Fruit fly (Drosophila melanogaster) whole organism, embryonic: Measurements from ENCODE around the gene Ice2.

Experiments used
- Atf-2 ChIP-seq: fragments of 200-800 bp; sonication (Bioruptor generic); optimal IDR thresholded peaks from 2 replicates; lab custom pipeline; 2016; ENCODE audit warnings: missing biosample characterization, missing genetic modification characterization
- Bteb2 ChIP-seq: fragments of 200-800 bp; sonication (Bioruptor generic); optimal IDR thresholded peaks from 2 replicates; lab custom pipeline; 2016; ENCODE audit warnings: missing biosample characterization, missing genetic modification characterization
- CG10462 ChIP-seq: fragments of 200-800 bp; sonication (Bioruptor generic); optimal IDR thresholded peaks from 2 replicates; lab custom pipeline; 2016; ENCODE audit warnings: missing biosample characterization, missing genetic modification characterization
- CG10979 ChIP-seq: fragments of 200-800 bp; sonication (Bioruptor generic); optimal IDR thresholded peaks from 2 replicates; lab custom pipeline; 2018; ENCODE audit warnings: missing biosample characterization, mild to moderate bottlenecking, missing genetic modification characterization, moderate library complexity
- CG12744 ChIP-seq: fragments of 200-800 bp; sonication (Bioruptor generic); optimal IDR thresholded peaks from 2 replicates; lab custom pipeline; 2016; ENCODE audit warnings: missing biosample characterization, missing genetic modification characterization
- CG14860 ChIP-seq: fragments of 200-800 bp; sonication (Bioruptor generic); IDR thresholded peaks from 3 replicates; pipeline ENCODE4 v1.3.6; 2022; ENCODE audit warnings: missing biosample characterization, missing genetic modification characterization; ENCODE audit not compliant: partially characterized antibody
- CG1603 ChIP-seq: fragments of 200-800 bp; sonication (Bioruptor generic); optimal IDR thresholded peaks from 2 replicates; lab custom pipeline; 2019; ENCODE audit warnings: missing biosample characterization, mild to moderate bottlenecking, missing genetic modification characterization, moderate library complexity
- CG18764 ChIP-seq: fragments of 200-800 bp; sonication (Bioruptor generic); optimal IDR thresholded peaks from 3 replicates; lab custom pipeline; 2016; ENCODE audit warnings: missing biosample characterization, missing genetic modification characterization
- CG2116 ChIP-seq: fragments of 200-800 bp; sonication (Bioruptor generic); optimal IDR thresholded peaks from 3 replicates; lab custom pipeline; 2018; ENCODE audit warnings: missing biosample characterization, mild to moderate bottlenecking, missing genetic modification characterization
- CG2202 ChIP-seq: fragments of 200-800 bp; sonication (Bioruptor generic); optimal IDR thresholded peaks from 2 replicates; lab custom pipeline; 2018; ENCODE audit warnings: missing biosample characterization, mild to moderate bottlenecking, missing genetic modification characterization
- CG2678 ChIP-seq: fragments of 200-800 bp; sonication (Bioruptor generic); optimal IDR thresholded peaks from 3 replicates; lab custom pipeline; 2019; ENCODE audit warnings: missing biosample characterization, mild to moderate bottlenecking, missing genetic modification characterization, moderate library complexity
- CG30403 ChIP-seq: fragments of 200-800 bp; sonication (Bioruptor generic); optimal IDR thresholded peaks from 3 replicates; lab custom pipeline; 2016; ENCODE audit warnings: missing biosample characterization, missing genetic modification characterization
- CG3065 ChIP-seq: fragments of 200-800 bp; sonication (Bioruptor generic); optimal IDR thresholded peaks from 2 replicates; lab custom pipeline; 2016; ENCODE audit warnings: missing biosample characterization, missing genetic modification characterization
- CG34422 ChIP-seq: fragments of 200-800 bp; sonication (Bioruptor generic); IDR thresholded peaks from 3 replicates; pipeline ENCODE4 v1.3.6; 2022; ENCODE audit warnings: missing biosample characterization, missing genetic modification characterization
- CG3847 ChIP-seq: fragments of 200-800 bp; sonication (Bioruptor generic); IDR thresholded peaks from 2 replicates; pipeline ENCODE4 v1.3.6; 2022; ENCODE audit warnings: missing biosample characterization, missing genetic modification characterization
- CG42726 ChIP-seq: fragments of 200-800 bp; sonication (Bioruptor generic); IDR thresholded peaks from 2 replicates; pipeline ENCODE4 v1.3.6; 2022; ENCODE audit warnings: missing biosample characterization, missing genetic modification characterization; ENCODE audit not compliant: partially characterized antibody
- CG6813 ChIP-seq: fragments of 200-800 bp; sonication (Bioruptor generic); optimal IDR thresholded peaks from 2 replicates; lab custom pipeline; 2017; ENCODE audit warnings: missing biosample characterization, missing genetic modification characterization, mild to moderate bottlenecking, moderate library complexity, missing genetic modification reagents
- CG7271 ChIP-seq: fragments of 200-800 bp; sonication (Bioruptor generic); optimal IDR thresholded peaks from 2 replicates; lab custom pipeline; 2018; ENCODE audit warnings: missing biosample characterization, mild to moderate bottlenecking, missing genetic modification characterization, moderate library complexity
- CG7556 ChIP-seq: fragments of 200-800 bp; sonication (Bioruptor generic); optimal IDR thresholded peaks from 2 replicates; lab custom pipeline; 2017; ENCODE audit warnings: missing biosample characterization, mild to moderate bottlenecking, missing genetic modification characterization
- CG8089 ChIP-seq: fragments of 200-800 bp; sonication (Bioruptor generic); optimal IDR thresholded peaks from 3 replicates; lab custom pipeline; 2016; ENCODE audit warnings: missing biosample characterization, missing genetic modification characterization
- CG8281 ChIP-seq: fragments of 200-800 bp; sonication (Bioruptor generic); optimal IDR thresholded peaks from 2 replicates; lab custom pipeline; 2018; ENCODE audit warnings: missing biosample characterization, mild to moderate bottlenecking, missing genetic modification characterization, moderate library complexity
- CG8290 ChIP-seq, 3 experiments: fragments of 200-800 bp; sonication (Bioruptor generic); optimal IDR thresholded peaks; 2 replicates each; lab custom pipeline; 2016 to 2019; ENCODE audit warnings: missing biosample characterization in 3 of 3, missing genetic modification characterization in 3 of 3, mild to moderate bottlenecking in 2 of 3, moderate library complexity in 1 of 3
- CG9437 ChIP-seq: fragments of 200-800 bp; sonication (Bioruptor generic); optimal IDR thresholded peaks from 2 replicates; lab custom pipeline; 2018; ENCODE audit warnings: missing biosample characterization, mild to moderate bottlenecking, missing genetic modification characterization
- E2f1 ChIP-seq: fragments of 200-800 bp; sonication (Bioruptor generic); IDR thresholded peaks from 2 replicates; pipeline ENCODE4 v1.3.6; 2022; ENCODE audit warnings: missing biosample characterization, missing genetic modification characterization
- ERR ChIP-seq: fragments of 200-800 bp; sonication (Bioruptor generic); optimal IDR thresholded peaks from 2 replicates; lab custom pipeline; 2016; ENCODE audit warnings: missing biosample characterization, missing genetic modification characterization
- Fer1 ChIP-seq: fragments of 200-800 bp; sonication (Bioruptor generic); optimal IDR thresholded peaks from 2 replicates; lab custom pipeline; 2017; ENCODE audit warnings: missing biosample characterization, mild to moderate bottlenecking, missing genetic modification characterization
- H15 ChIP-seq: fragments of 200-800 bp; sonication (Bioruptor generic); IDR thresholded peaks from 3 replicates; pipeline ENCODE4 v1.3.6; 2022; ENCODE audit warnings: missing biosample characterization, missing genetic modification characterization
- H2.0 ChIP-seq: fragments of 200-800 bp; sonication (Bioruptor generic); IDR thresholded peaks from 2 replicates; pipeline ENCODE4 v1.3.6; 2022; ENCODE audit warnings: missing biosample characterization, missing genetic modification characterization
- HLHmδ ChIP-seq: fragments of 200-800 bp; sonication (Bioruptor generic); optimal IDR thresholded peaks from 2 replicates; lab custom pipeline; 2018; ENCODE audit warnings: missing biosample characterization, mild to moderate bottlenecking, missing genetic modification characterization, moderate library complexity
- Hr78 ChIP-seq, 2 experiments: fragments of 200-800 bp in 1 of 2; fragments of >200 bp in 1 of 2; sonication (Bioruptor generic) in 1 of 2; optimal IDR thresholded peaks; 2 replicates each; lab custom pipeline; 2017 to 2019; ENCODE audit warnings: missing biosample characterization in 2 of 2, missing genetic modification characterization in 2 of 2, mild to moderate bottlenecking in 1 of 2, moderate library complexity in 1 of 2
- Lhr ChIP-seq: fragments of 200-800 bp; sonication (Bioruptor generic); optimal IDR thresholded peaks from 3 replicates; lab custom pipeline; 2017; ENCODE audit warnings: mild to moderate bottlenecking, missing biosample characterization, missing genetic modification reagents, missing genetic modification characterization
- NK7.1 ChIP-seq: fragments of 200-800 bp; sonication (Bioruptor generic); optimal IDR thresholded peaks from 3 replicates; lab custom pipeline; 2016; ENCODE audit warnings: missing biosample characterization, missing genetic modification characterization
- Trl ChIP-seq, 3 experiments: fragments of >200 bp in 2 of 3; fragments of 200-800 bp in 1 of 3; sonication (Bioruptor generic) in 1 of 3; optimal IDR thresholded peaks; 2 replicates in 1 of 3; 3 replicates in 2 of 3; lab custom pipeline; 2016 to 2017; ENCODE audit warnings: missing biosample characterization in 1 of 3, missing genetic modification characterization in 1 of 3
- az2 ChIP-seq: fragments of 200-800 bp; sonication (Bioruptor generic); optimal IDR thresholded peaks from 3 replicates; lab custom pipeline; 2016; ENCODE audit warnings: missing biosample characterization, missing genetic modification characterization
- bcd ChIP-seq: fragments of 200-800 bp; sonication (Bioruptor generic); optimal IDR thresholded peaks from 2 replicates; lab custom pipeline; 2017; ENCODE audit warnings: missing biosample characterization, mild to moderate bottlenecking, missing genetic modification characterization
- chinmo ChIP-seq: fragments of 200-800 bp; sonication (Bioruptor generic); IDR thresholded peaks from 4 replicates; pipeline ENCODE4 v1.3.6; 2022; ENCODE audit warnings: missing biosample characterization, missing genetic modification characterization; ENCODE audit not compliant: partially characterized antibody
- corto ChIP-seq: fragments of 200-800 bp; sonication (Bioruptor generic); optimal IDR thresholded peaks from 2 replicates; lab custom pipeline; 2016; ENCODE audit warnings: missing biosample characterization, mild to moderate bottlenecking, missing genetic modification characterization, moderate library complexity
- dpn ChIP-seq, 2 experiments: fragments of 200-800 bp; sonication (Bioruptor generic); optimal IDR thresholded peaks; 3 replicates each; lab custom pipeline; 2016; ENCODE audit warnings: missing biosample characterization in 2 of 2, missing genetic modification characterization in 2 of 2
- fu2 ChIP-seq: fragments of 200-800 bp; sonication (Bioruptor generic); optimal IDR thresholded peaks from 2 replicates; lab custom pipeline; 2016; ENCODE audit warnings: missing biosample characterization, missing genetic modification characterization
- ham ChIP-seq: fragments of 200-800 bp; sonication (Bioruptor generic); IDR thresholded peaks from 2 replicates; pipeline ENCODE4 v1.3.6; 2022; ENCODE audit warnings: missing biosample characterization, missing genetic modification characterization
- org-1 ChIP-seq: fragments of 200-800 bp; sonication (Bioruptor generic); optimal IDR thresholded peaks from 2 replicates; lab custom pipeline; 2017; ENCODE audit warnings: missing biosample characterization, missing genetic modification characterization
- pfk ChIP-seq: fragments of 200-800 bp; sonication (Bioruptor generic); optimal IDR thresholded peaks from 2 replicates; lab custom pipeline; 2018; ENCODE audit warnings: missing biosample characterization, mild to moderate bottlenecking, missing genetic modification characterization, moderate library complexity
- pho ChIP-seq: fragments of 200-800 bp; sonication (Bioruptor generic); optimal IDR thresholded peaks from 2 replicates; lab custom pipeline; 2016; ENCODE audit warnings: missing biosample characterization, missing genetic modification characterization
- psq ChIP-seq: fragments of 200-800 bp; sonication (Bioruptor generic); optimal IDR thresholded peaks from 2 replicates; lab custom pipeline; 2017; ENCODE audit warnings: missing biosample characterization, missing genetic modification characterization
- repo ChIP-seq: fragments of 200-800 bp; sonication (Bioruptor generic); optimal IDR thresholded peaks from 2 replicates; lab custom pipeline; 2016; ENCODE audit warnings: missing biosample characterization, missing genetic modification characterization
- sens ChIP-seq: fragments of 200-800 bp; sonication (Bioruptor generic); peaks from one replicate; lab custom pipeline; 2016; ENCODE audit warnings: missing biosample characterization, missing genetic modification characterization
- seq ChIP-seq: fragments of 200-800 bp; sonication (Bioruptor generic); IDR thresholded peaks from 2 replicates; pipeline ENCODE4 v1.3.6; 2022; ENCODE audit warnings: missing biosample characterization, missing genetic modification characterization
- shn ChIP-seq: fragments of 200-800 bp; sonication (Bioruptor generic); optimal IDR thresholded peaks from 3 replicates; lab custom pipeline; 2016; ENCODE audit warnings: missing biosample characterization, missing genetic modification characterization
- tin ChIP-seq: fragments of 200-800 bp; sonication (Bioruptor generic); optimal IDR thresholded peaks from 3 replicates; lab custom pipeline; 2016; ENCODE audit warnings: missing biosample characterization, missing genetic modification characterization
- tna ChIP-seq: fragments of 200-800 bp; sonication (Bioruptor generic); IDR thresholded peaks from 2 replicates; pipeline ENCODE4 v1.3.6; 2022; ENCODE audit warnings: missing biosample characterization, missing genetic modification characterization; ENCODE audit not compliant: partially characterized antibody
- yki ChIP-seq: fragments of >200 bp; optimal IDR thresholded peaks from 3 replicates; lab custom pipeline; 2018

The Ice2 gene

dm6 chr3R:21163318-21163828 lies 33.4 kb downstream of the Ice2 start, which contains the start of gene CG5810 (continued):
- TF ChIP-seq corto = no peak
- no peak for TF ChIP-seq CG8290 (GFP tag; optimal IDR thresholded peaks at IDR 0.05; lab: Kevin White, UChicago)
- TF ChIP-seq CG8290 (tag; optimal IDR thresholded peaks at IDR 0.05; lab: Kevin White, UChicago) = peak in 1 of 2 experiments; percentile 86
- no peak for TF ChIP-seq NK7.1 (GFP tag; lab: Kevin White, UChicago)
- no peak for TF ChIP-seq tna
- TF ChIP-seq CG2116 (GFP tag; lab: Kevin White, UChicago) = no peak
- no peak for TF ChIP-seq H15
- no peak for TF ChIP-seq CG34422 (GFP tag; lab: Robert Waterston, UW)
- no peak for TF ChIP-seq E2f1 (GFP tag; lab: Robert Waterston, UW)
- no peak for TF ChIP-seq Trl (optimal IDR thresholded peaks at IDR 0.05; lab: Kevin White, UChicago)
- no peak for TF ChIP-seq Trl (GFP tag; optimal IDR thresholded peaks at IDR 0.05; lab: Kevin White, UChicago)
- no peak for TF ChIP-seq ham (GFP tag; lab: Robert Waterston, UW)
- TF ChIP-seq yki (lab: Kevin White, UChicago) = no peak
- TF ChIP-seq psq = no peak
- no peak for TF ChIP-seq repo (GFP tag; lab: Kevin White, UChicago)
- TF ChIP-seq CG42726 (GFP tag; lab: Robert Waterston, UW) = no peak
- TF ChIP-seq seq (GFP tag; lab: Robert Waterston, UW) = no peak
- TF ChIP-seq ERR (GFP tag; lab: Kevin White, UChicago) = no peak
- TF ChIP-seq CG30403 = no peak
- no peak for TF ChIP-seq CG2202 (tag; lab: Kevin White, UChicago)
- no peak for TF ChIP-seq CG10979 (tag; lab: Kevin White, UChicago)
- TF ChIP-seq Bteb2 (GFP tag; lab: Kevin White, UChicago) = no peak
- TF ChIP-seq az2 (GFP tag; lab: Kevin White, UChicago) = no peak
- TF ChIP-seq pfk (GFP tag; lab: Kevin White, UChicago) = no peak
- peak; percentile 7 for TF ChIP-seq CG8281 (tag; lab: Kevin White, UChicago)
- TF ChIP-seq org-1 (GFP tag; lab: Kevin White, UChicago) = no peak
- TF ChIP-seq CG10462 = no peak
- no peak for TF ChIP-seq pho (GFP tag; lab: Kevin White, UChicago)
- TF ChIP-seq CG8089 = no peak
- TF ChIP-seq CG2678 (tag; lab: Kevin White, UChicago) = peak; percentile 55
- no peak for TF ChIP-seq CG7271 (tag; lab: Kevin White, UChicago)
- no peak for TF ChIP-seq Hr78 (GFP tag; optimal IDR thresholded peaks at IDR 0.05; lab: Kevin White, UChicago)
- TF ChIP-seq Fer1 (GFP tag; lab: Kevin White, UChicago) = peak; percentile 48
- no peak for TF ChIP-seq CG9437 (GFP tag; lab: Kevin White, UChicago)
- TF ChIP-seq sens (GFP tag; lab: Kevin White, UChicago) = peak; percentile 45
- no peak for TF ChIP-seq H2.0 (GFP tag; lab: Robert Waterston, UW)
- TF ChIP-seq dpn (GFP tag; optimal IDR thresholded peaks at IDR 0.05; lab: Kevin White, UChicago) = no peak
- no peak for TF ChIP-seq CG3847
- peak; percentile 96 for TF ChIP-seq chinmo (GFP tag; lab: Robert Waterston, UW)
- no peak for TF ChIP-seq CG12744 (GFP tag; lab: Kevin White, UChicago)
- no peak for TF ChIP-seq CG14860 (GFP tag; lab: Robert Waterston, UW)
- no peak for TF ChIP-seq CG1603
- no peak for TF ChIP-seq HLHmδ (GFP tag; lab: Kevin White, UChicago)
- no peak for TF ChIP-seq CG7556 (GFP tag; lab: Kevin White, UChicago)
- TF ChIP-seq shn (GFP tag; lab: Kevin White, UChicago) = no peak
- TF ChIP-seq CG6813 (GFP tag; lab: Kevin White, UChicago) = peak; percentile 28
- TF ChIP-seq Atf-2 (GFP tag; lab: Kevin White, UChicago) = no peak
- no peak for TF ChIP-seq CG3065 (GFP tag; lab: Kevin White, UChicago)
- TF ChIP-seq fu2 = no peak
- TF ChIP-seq tin (GFP tag; lab: Kevin White, UChicago) = no peak
- TF ChIP-seq bcd = no peak
- no peak for TF ChIP-seq CG18764 (GFP tag; lab: Kevin White, UChicago)
- no peak for TF ChIP-seq Lhr (GFP tag; lab: Kevin White, UChicago)
